Worm (Caenorhabditis elegans) whole organism, L3 larva: ENCODE measurements around the gene F49E12.7.

Experiments
- R02D3.7 ChIP-seq: fragments of 150-350 bp; optimal IDR thresholded peaks from 2 replicates; lab custom pipeline; 2014; ENCODE audit warnings: missing biosample characterization, missing genetic modification characterization
- egl-27 ChIP-seq: sonication (generic microtip); optimal IDR thresholded peaks from 4 replicates; lab custom pipeline; 2017; ENCODE audit warnings: missing biosample characterization, missing genetic modification reagents, missing genetic modification characterization
- jun-1 ChIP-seq: fragments of 150-350 bp; optimal IDR thresholded peaks from 2 replicates; lab custom pipeline; 2014; ENCODE audit warnings: missing biosample characterization, missing genetic modification reagents, missing genetic modification characterization
- lin-15B ChIP-seq: fragments of 150-350 bp; optimal IDR thresholded peaks from 2 replicates; lab custom pipeline; 2014; ENCODE audit warnings: missing biosample characterization, missing genetic modification characterization
- mdl-1 ChIP-seq: fragments of 150-350 bp; optimal IDR thresholded peaks from 2 replicates; lab custom pipeline; 2014; ENCODE audit warnings: missing biosample characterization, missing genetic modification characterization
- pha-4 ChIP-seq: fragments of 150-350 bp; optimal IDR thresholded peaks from 2 replicates; lab custom pipeline; 2014; ENCODE audit warnings: missing biosample characterization, missing genetic modification reagents, missing genetic modification characterization
- zag-1 ChIP-seq: fragments of 150-350 bp; optimal IDR thresholded peaks from 2 replicates; lab custom pipeline; 2014; ENCODE audit warnings: missing biosample characterization, missing genetic modification characterization
- ztf-11 ChIP-seq: fragments of 150-350 bp; optimal IDR thresholded peaks from 2 replicates; lab custom pipeline; 2014; ENCODE audit warnings: missing biosample characterization, missing genetic modification characterization

DNA sequence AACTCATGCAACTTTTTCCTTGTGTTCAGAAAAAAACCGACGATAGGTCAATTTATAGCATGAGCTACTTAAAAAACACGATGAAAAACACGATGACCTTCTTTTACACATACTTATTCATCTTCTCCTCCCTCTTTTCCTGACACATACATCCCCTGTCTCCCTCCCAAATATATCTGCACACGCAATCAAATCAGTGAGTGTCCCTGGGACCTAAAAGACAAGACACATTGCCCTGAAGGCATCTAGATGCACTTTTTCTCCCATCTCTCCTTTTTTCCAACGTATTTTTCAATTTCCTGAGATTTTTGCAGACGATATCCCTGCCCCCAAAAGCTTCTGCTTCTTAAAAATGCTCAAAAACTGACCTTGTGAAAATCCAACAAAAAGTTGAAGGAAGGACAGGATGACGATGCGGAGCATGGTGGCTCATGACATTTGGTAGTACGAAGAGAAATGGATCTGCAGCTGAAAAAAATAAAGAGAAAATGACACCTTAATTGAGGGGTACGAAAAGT, 41.6 kb downstream of the F49E12.7 start, which contains the start of gene C26D10.6:
- TF ChIP-seq R02D3.7 (no peak), lin-15B (no peak), ztf-11 (no peak), jun-1 (tag; lab: Kevin White, UChicago) (no peak), mdl-1 (tag; lab: Kevin White, UChicago) (no peak), zag-1 (tag; lab: Kevin White, UChicago) (no peak), egl-27 (no peak), pha-4 (no peak)
